Worm (Caenorhabditis elegans) whole organism, midembryonic: ENCODE data around the gene F35E12.10.

Experiments used
- T22C8.4 ChIP-seq: fragments of 200-800 bp; sonication (Bioruptor generic); IDR thresholded peaks from 2 replicates; pipeline ENCODE4 v1.3.6; 2022; ENCODE audit warnings: missing genetic modification characterization, missing compliant biosample characterization
- cog-1 ChIP-seq: sonication (generic microtip); optimal IDR thresholded peaks from 2 replicates; lab custom pipeline; 2016; ENCODE audit warnings: missing genetic modification characterization, missing compliant biosample characterization
- flt-1 ChIP-seq: fragments of 200-800 bp; sonication (Bioruptor generic); IDR thresholded peaks from 2 replicates; pipeline ENCODE4 v1.3.6; 2022; ENCODE audit warnings: missing genetic modification characterization, missing compliant biosample characterization
- klf-2 ChIP-seq: fragments of 200-800 bp; sonication (Bioruptor generic); conservative IDR thresholded peaks from 2 replicates; pipeline ENCODE4 v1.3.6; 2022; ENCODE audit warnings: missing genetic modification reagents, missing genetic modification characterization, missing compliant biosample characterization
- med-1 ChIP-seq: sonication (generic microtip); optimal IDR thresholded peaks from 2 replicates; lab custom pipeline; 2017; ENCODE audit warnings: missing genetic modification characterization, mild to moderate bottlenecking, missing compliant biosample characterization, antibody characterized with exemption, missing genetic modification reagents; ENCODE audit not compliant: insufficient read depth
- tab-1 ChIP-seq: fragments of 200-800 bp; sonication (Bioruptor generic); IDR thresholded peaks from 2 replicates; pipeline ENCODE4 v1.3.6; 2022; ENCODE audit warnings: missing genetic modification characterization, missing compliant biosample characterization
- ztf-23 ChIP-seq: fragments of 200-800 bp; sonication (Bioruptor generic); IDR thresholded peaks from 2 replicates; pipeline ENCODE4 v1.3.6; 2022; ENCODE audit warnings: missing genetic modification reagents, missing genetic modification characterization, missing compliant biosample characterization
- ztf-29 ChIP-seq: fragments of 200-800 bp; sonication (Bioruptor generic); IDR thresholded peaks from 2 replicates; pipeline ENCODE4 v1.3.6; 2022; ENCODE audit warnings: missing genetic modification reagents, missing genetic modification characterization, missing compliant biosample characterization

DNA sequence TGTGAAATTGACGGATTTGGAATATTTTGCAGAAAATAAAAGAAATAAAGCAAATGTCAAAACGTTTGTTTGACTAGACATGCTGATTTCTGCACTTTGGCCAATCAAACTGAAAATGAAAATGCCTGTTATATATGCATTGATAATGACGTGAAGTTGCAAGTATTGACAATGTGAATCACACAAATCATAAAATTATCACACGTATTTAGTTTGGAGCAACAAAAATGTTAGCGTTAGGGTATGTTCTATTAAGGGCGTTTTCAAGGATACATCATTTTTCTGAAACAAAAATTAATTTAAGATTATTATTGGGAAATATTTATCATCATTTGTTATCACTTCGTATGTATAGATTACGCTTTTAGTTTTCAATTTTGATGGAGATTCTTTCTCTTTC, 3.3 kb upstream of the F35E12.10 start, which contains the start of gene cld-9:
- TF ChIP-seq tab-1 (GFP tag; lab: Robert Waterston, UW): no peak
- TF ChIP-seq flt-1 (GFP tag; lab: Robert Waterston, UW): no peak
- no peak for TF ChIP-seq med-1 (GFP tag; lab: Kevin White, UChicago)
- no peak for TF ChIP-seq T22C8.4
- TF ChIP-seq ztf-23 (GFP tag; lab: Robert Waterston, UW): no peak
- no peak for TF ChIP-seq klf-2
- no peak for TF ChIP-seq cog-1 (tag; lab: Kevin White, UChicago)
- no peak for TF ChIP-seq ztf-29 (GFP tag; lab: Robert Waterston, UW)
